Fruit fly (Drosophila melanogaster): ENCODE data around the gene sloth2.

dm6 chrX:7001135-7001769, 9.9 kb upstream of the sloth2 start:
- TF ChIP-seq CG6792 (GFP tag; optimal IDR thresholded peaks at IDR 0.05): peak; percentile 17
- no peak for TF ChIP-seq CG6163 (GFP tag; IDR thresholded peaks at IDR 0.05)
- TF ChIP-seq fd85E (GFP tag; optimal IDR thresholded peaks at IDR 0.05): no peak
- TF ChIP-seq svp (GFP tag): peak; percentile 81
- TF ChIP-seq CG11762 (GFP tag; optimal IDR thresholded peaks at IDR 0.05; ENCODE audit: insufficient read depth): no peak
- peak; percentile 2 for TF ChIP-seq spab (GFP tag; optimal IDR thresholded peaks at IDR 0.05)
- peak; percentile 32 for TF ChIP-seq CG34406 (GFP tag; optimal IDR thresholded peaks at IDR 0.05)
- no peak for TF ChIP-seq fkh (GFP tag; optimal IDR thresholded peaks at IDR 0.05)
- TF ChIP-seq Lpt (GFP tag; optimal IDR thresholded peaks at IDR 0.05): no peak
- peak; percentile 62 for TF ChIP-seq topi (GFP tag; optimal IDR thresholded peaks at IDR 0.05)
- TF ChIP-seq CG6276 (GFP tag; optimal IDR thresholded peaks at IDR 0.05): peak; percentile 33
- TF ChIP-seq Gug (GFP tag; IDR thresholded peaks at IDR 0.05): 0 out of 2 replicates have a peak, but pooled peaks have one; percentile 15
